Fruit fly (Drosophila melanogaster) whole organism, wandering third instar larva: ENCODE measurements around the gene CG42233.

ENCODE experiments used
- Abd-B ChIP-seq: fragments of >200 bp; optimal IDR thresholded peaks from 2 replicates; lab custom pipeline; 2017; ENCODE audit warnings: missing biosample characterization, missing genetic modification characterization
- CG9705 ChIP-seq: fragments of 200-800 bp; sonication (Bioruptor generic); optimal IDR thresholded peaks from 2 replicates; lab custom pipeline; 2018; ENCODE audit warnings: missing biosample characterization, mild to moderate bottlenecking, missing genetic modification characterization
- Dfd ChIP-seq: fragments of >200 bp; optimal IDR thresholded peaks from 2 replicates; lab custom pipeline; 2017; ENCODE audit warnings: missing biosample characterization, missing genetic modification characterization
- Vsx2 ChIP-seq: fragments of 200-300, 225-300 bp; sonication (Bioruptor generic); optimal IDR thresholded peaks from 2 replicates; lab custom pipeline; 2018; ENCODE audit warnings: missing biosample characterization, missing genetic modification characterization; ENCODE audit not compliant: partially characterized antibody
- h ChIP-seq: fragments of 200-800 bp; sonication (Bioruptor generic); optimal IDR thresholded peaks from 3 replicates; lab custom pipeline; 2016; ENCODE audit warnings: missing biosample characterization, mild to moderate bottlenecking, missing genetic modification characterization
- pan ChIP-seq: fragments of >200 bp; optimal IDR thresholded peaks from 2 replicates; lab custom pipeline; 2017
- psq ChIP-seq: fragments of 200-800 bp; sonication (Bioruptor generic); optimal IDR thresholded peaks from 3 replicates; lab custom pipeline; 2017; ENCODE audit warnings: missing biosample characterization, mild to moderate bottlenecking, missing genetic modification characterization, moderate library complexity
- usp ChIP-seq: fragments of >200 bp; optimal IDR thresholded peaks from 2 replicates; lab custom pipeline; 2017; ENCODE audit warnings: missing biosample characterization, missing genetic modification characterization

DNA sequence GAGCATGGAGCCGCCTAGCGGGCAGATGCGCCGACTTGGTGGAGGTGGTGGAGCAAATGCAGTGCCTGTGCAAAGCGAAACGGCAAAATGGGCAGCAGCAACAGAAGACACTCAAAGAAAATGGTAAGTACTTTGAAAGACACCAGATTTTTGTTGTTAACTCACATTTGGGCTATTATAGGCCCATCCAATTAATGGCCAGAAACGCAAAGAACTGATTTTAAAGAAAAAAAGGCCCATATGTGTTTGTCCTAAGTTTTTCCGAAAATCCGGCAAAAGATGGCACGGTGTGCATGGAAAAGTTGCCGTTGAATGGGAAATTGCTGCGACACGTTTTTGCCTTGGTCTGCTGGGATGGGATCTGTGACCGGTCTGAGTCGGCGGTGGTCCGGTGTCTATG is 36.9 kb downstream of the CG42233 start:
- TF ChIP-seq psq (GFP tag; lab: Kevin White, UChicago): no peak
- TF ChIP-seq Dfd (GFP tag; lab: Kevin White, UChicago): no peak
- no peak for TF ChIP-seq CG9705
- no peak for TF ChIP-seq Vsx2 (GFP tag; lab: Kevin White, UChicago)
- TF ChIP-seq h (GFP tag; lab: Kevin White, UChicago): no peak
- TF ChIP-seq Abd-B (GFP tag; lab: Kevin White, UChicago): no peak
- TF ChIP-seq usp (GFP tag; lab: Kevin White, UChicago): no peak
- TF ChIP-seq pan (lab: Kevin White, UChicago): no peak
